Fruit fly (Drosophila melanogaster): Measurements from ENCODE around the gene CG3156.

The CG3156 gene

DNA sequence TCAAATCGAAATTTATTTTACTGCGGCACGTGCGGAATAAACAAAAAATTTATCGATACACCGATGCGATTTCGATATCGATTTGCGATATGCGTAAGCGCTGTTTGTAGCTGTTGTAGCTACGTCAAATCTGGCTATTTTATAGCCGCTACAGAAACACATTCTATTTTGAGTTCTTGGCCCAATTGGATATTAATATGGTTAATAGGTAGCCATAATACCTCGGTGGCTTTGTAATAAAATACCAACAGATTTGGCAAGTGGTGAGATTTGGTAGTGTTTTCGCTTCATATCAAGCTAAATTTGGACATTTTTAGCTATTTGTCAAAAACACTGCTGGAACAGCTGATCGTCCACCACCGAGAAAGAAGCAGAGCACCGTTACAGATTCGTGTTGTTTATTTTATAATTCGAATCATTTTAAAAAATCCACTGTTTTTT, at the start of gene CG3156, which contains the start of gene CG18273:
TSS of gene CG3156 (plus strand) at position 362 of the 441 bp plus-strand sequence.
TSS of gene CG18273 (minus strand) at position 65 of the 441 bp plus-strand sequence.
- TF ChIP-seq sv (GFP tag; optimal IDR thresholded peaks at IDR 0.05), result peak; percentile 2
- TF ChIP-seq Hr78 (GFP tag; optimal IDR thresholded peaks at IDR 0.05), result no peak
- no peak for TF ChIP-seq Rel (GFP tag; optimal IDR thresholded peaks at IDR 0.05)
- peak; percentile 78 for TF ChIP-seq Rel (tag; optimal IDR thresholded peaks at IDR 0.05)
- TF ChIP-seq HLH106 (tag; optimal IDR thresholded peaks at IDR 0.05), result peak; percentile 57
- peak; percentile 22 for TF ChIP-seq woc (GFP tag; optimal IDR thresholded peaks at IDR 0.05)
- peak; percentile 98 for TF ChIP-seq Myc (optimal IDR thresholded peaks at IDR 0.05)
- no peak for TF ChIP-seq dmrt93B (GFP tag; optimal IDR thresholded peaks at IDR 0.05)

- TF ChIP-seq fru (GFP tag; optimal IDR thresholded peaks at IDR 0.05) (peak; percentile 57), dl (GFP tag; optimal IDR thresholded peaks at IDR 0.05; ENCODE audit: insufficient read depth in 1 of 2, partially characterized antibody in 2 of 2) (no peak), dsf (GFP tag; optimal IDR thresholded peaks at IDR 0.05; ENCODE audit: borderline replicate concordance) (no peak), ey (GFP tag; optimal IDR thresholded peaks at IDR 0.05) (peak; percentile 28), HLH106 (tag; optimal IDR thresholded peaks at IDR 0.05) (peak; percentile 28), Sp1 (GFP tag; optimal IDR thresholded peaks at IDR 0.05) (peak; percentile 25), dmrt93B (GFP tag; optimal IDR thresholded peaks at IDR 0.05) (no peak), Abd-B (GFP tag; optimal IDR thresholded peaks at IDR 0.05) (no peak), h (GFP tag; optimal IDR thresholded peaks at IDR 0.05) (peak; percentile 19), foxo (GFP tag; optimal IDR thresholded peaks at IDR 0.05) (peak in 1 of 2 experiments; percentile 37), Myc (optimal IDR thresholded peaks at IDR 0.05) (no peak), woc (GFP tag; optimal IDR thresholded peaks at IDR 0.05) (peak; percentile 43), br (GFP tag; optimal IDR thresholded peaks at IDR 0.05) (no peak)
Measured at dm6 chrX:441295-441694, 46.4 kb upstream of the CG3156 start.

DNA sequence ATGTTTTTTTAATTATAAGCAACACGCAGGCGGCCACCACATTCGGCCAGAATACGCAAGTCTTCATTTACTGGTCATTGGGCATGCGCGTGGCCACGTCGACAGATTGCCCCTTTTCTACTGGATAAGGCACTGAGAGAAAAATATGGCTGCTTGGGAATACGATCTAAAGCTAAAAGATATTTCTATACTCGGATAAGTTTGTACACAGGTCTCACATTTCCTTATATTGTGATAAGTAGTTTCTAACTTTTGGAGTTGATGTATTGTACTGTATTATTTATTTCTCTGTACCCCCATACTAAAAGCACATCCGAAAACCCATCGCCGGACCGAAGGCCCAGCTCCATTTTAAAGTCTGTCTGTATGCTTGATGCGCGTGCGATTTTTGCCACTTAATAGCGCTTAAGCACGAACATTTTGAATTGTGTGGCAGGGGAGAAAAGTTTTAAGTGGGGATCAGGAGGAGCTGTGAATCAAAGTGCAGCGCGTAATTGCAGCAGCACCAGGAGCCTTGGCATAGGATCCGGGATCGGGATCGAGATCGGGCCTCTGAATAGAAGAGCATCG, 43.6 kb upstream of the CG3156 start:
- TF ChIP-seq dsf (GFP tag; optimal IDR thresholded peaks at IDR 0.05; ENCODE audit: borderline replicate concordance) (no peak), Rel (GFP tag; optimal IDR thresholded peaks at IDR 0.05) (no peak), Rel (tag; optimal IDR thresholded peaks at IDR 0.05) (no peak), br (GFP tag; optimal IDR thresholded peaks at IDR 0.05) (peak; percentile 66), Hr83 (GFP tag; optimal IDR thresholded peaks at IDR 0.05; ENCODE audit: poor library complexity, severe bottlenecking) (no peak), Dfd (GFP tag; optimal IDR thresholded peaks at IDR 0.05) (no peak), Hnf4 (GFP tag; optimal IDR thresholded peaks at IDR 0.05) (peak; percentile 60), rgr (GFP tag; optimal IDR thresholded peaks at IDR 0.05) (peak; percentile 64), Hr78 (GFP tag; optimal IDR thresholded peaks at IDR 0.05) (no peak), woc (GFP tag; optimal IDR thresholded peaks at IDR 0.05) (peak; percentile 54), Mio (GFP tag; optimal IDR thresholded peaks at IDR 0.05) (no peak), OdsH (GFP tag; optimal IDR thresholded peaks at IDR 0.05) (peak; percentile 69), psq (GFP tag; optimal IDR thresholded peaks at IDR 0.05) (peak; percentile 37), dmrt93B (GFP tag; optimal IDR thresholded peaks at IDR 0.05) (peak; percentile 33), N (GFP tag; optimal IDR thresholded peaks at IDR 0.05) (no peak), GATAd (GFP tag; optimal IDR thresholded peaks at IDR 0.05) (no peak), jim (GFP tag; optimal IDR thresholded peaks at IDR 0.05) (no peak), ey (GFP tag; optimal IDR thresholded peaks at IDR 0.05) (peak; percentile 68), sv (GFP tag; optimal IDR thresholded peaks at IDR 0.05) (no peak), foxo (GFP tag; optimal IDR thresholded peaks at IDR 0.05) (peak in 1 of 2 experiments; percentile 70), dl (GFP tag; optimal IDR thresholded peaks at IDR 0.05; ENCODE audit: insufficient read depth in 1 of 2, partially characterized antibody in 2 of 2) (no peak), Abd-B (GFP tag; optimal IDR thresholded peaks at IDR 0.05) (no peak), Myc (optimal IDR thresholded peaks at IDR 0.05) (no peak), pan (optimal IDR thresholded peaks at IDR 0.05) (no peak), CG9705 (GFP tag; optimal IDR thresholded peaks at IDR 0.05) (no peak), CG32264 (GFP tag; optimal IDR thresholded peaks at IDR 0.05) (no peak), lola (GFP tag; optimal IDR thresholded peaks at IDR 0.05) (no peak), brk (GFP tag; optimal IDR thresholded peaks at IDR 0.05) (peak; percentile 33), Sp1 (GFP tag; optimal IDR thresholded peaks at IDR 0.05) (peak; percentile 50), Jra (GFP tag; optimal IDR thresholded peaks at IDR 0.05) (no peak), fru (GFP tag; optimal IDR thresholded peaks at IDR 0.05) (peak; percentile 68), h (GFP tag; optimal IDR thresholded peaks at IDR 0.05) (peak; percentile 77), usp (GFP tag; optimal IDR thresholded peaks at IDR 0.05) (no peak), HLH106 (tag; optimal IDR thresholded peaks at IDR 0.05) (peak; percentile 58), CrebA (GFP tag; optimal IDR thresholded peaks at IDR 0.05; ENCODE audit: borderline replicate concordance) (no peak), Vsx2 (GFP tag; optimal IDR thresholded peaks at IDR 0.05; ENCODE audit: partially characterized antibody) (no peak), Dif (GFP tag; optimal IDR thresholded peaks at IDR 0.05; ENCODE audit: partially characterized antibody) (no peak), sage (GFP tag; optimal IDR thresholded peaks at IDR 0.05) (peak; percentile 23), tai (GFP tag; optimal IDR thresholded peaks at IDR 0.05) (peak; percentile 49)

Data from whole organism, wandering third instar larva.